Worm (Caenorhabditis elegans): ENCODE data around the gene R08A2.5.

The R08A2.5 gene

ce11 chrV:14689060-14689750 lies 23.2 kb upstream of the R08A2.5 start, which contains the start of gene gasr-8:
TSS of gene gasr-8 (plus strand) at chrV:14689110.
- TF ChIP-seq nhr-85 (tag), result peak; percentile 20
- TF ChIP-seq fkh-8 (tag; optimal IDR thresholded peaks at IDR 0.05), result peak; percentile 54
- TF ChIP-seq efl-1 (optimal IDR thresholded peaks at IDR 0.05), result no peak
- peak in 1 of 2 experiments; percentile 41 for TF ChIP-seq efl-1 (GFP tag; optimal IDR thresholded peaks at IDR 0.05 in 1 of 2)
- no peak for TF ChIP-seq swsn-7 (tag; optimal IDR thresholded peaks at IDR 0.05)
- TF ChIP-seq lin-35 (GFP tag; optimal IDR thresholded peaks at IDR 0.05), result peak in 1 of 2 experiments; percentile 16

DNA sequence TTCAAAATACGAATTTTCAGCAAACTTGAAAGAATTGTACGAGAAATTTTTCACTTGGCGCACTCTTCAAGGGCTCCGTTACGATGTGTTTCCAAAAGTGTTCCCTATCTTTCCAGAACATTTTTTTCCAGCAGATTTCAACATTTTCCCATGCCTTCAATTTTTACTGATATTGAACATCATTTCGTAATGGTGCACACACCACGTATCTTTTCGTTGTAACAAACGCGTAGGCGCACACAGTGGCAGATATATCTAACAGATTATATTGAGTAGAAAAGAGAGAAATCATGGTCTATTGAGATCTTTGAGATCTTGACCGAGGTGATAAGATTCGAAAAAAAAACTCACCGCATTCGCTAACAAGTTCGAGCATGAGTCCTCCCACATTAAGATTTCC lies 16.7 kb upstream of the R08A2.5 start:
- no peak for TF ChIP-seq zag-1 (tag; optimal IDR thresholded peaks at IDR 0.05)
- TF ChIP-seq mep-1 (tag; optimal IDR thresholded peaks at IDR 0.05), result no peak
- peak; percentile 22 for TF ChIP-seq rnt-1 (tag; optimal IDR thresholded peaks at IDR 0.05)
- no peak for TF ChIP-seq tbx-2 (tag; optimal IDR thresholded peaks at IDR 0.05)
- TF ChIP-seq sptf-1 (tag; optimal IDR thresholded peaks at IDR 0.05), result no peak
- no peak for TF ChIP-seq Y116A8C.19 (tag; optimal IDR thresholded peaks at IDR 0.05; ENCODE audit: borderline replicate concordance)
- peak; percentile 71 for TF ChIP-seq pag-3 (tag; optimal IDR thresholded peaks at IDR 0.05; ENCODE audit: borderline replicate concordance, insufficient read depth)

- TF ChIP-seq fkh-8 (tag; optimal IDR thresholded peaks at IDR 0.05) (no peak), nhr-84 (tag; optimal IDR thresholded peaks at IDR 0.05) (no peak), zag-1 (tag; optimal IDR thresholded peaks at IDR 0.05) (no peak), mdl-1 (tag; optimal IDR thresholded peaks at IDR 0.05) (peak in 1 of 2 experiments; percentile 50), ceh-88 (GFP tag; IDR thresholded peaks at IDR 0.05) (no peak), snpc-4 (tag; optimal IDR thresholded peaks at IDR 0.05) (peak; percentile 60), ztf-4 (tag; optimal IDR thresholded peaks at IDR 0.05) (peak; percentile 43), ets-5 (GFP tag; IDR thresholded peaks at IDR 0.05) (no peak), dpl-1 (GFP tag; optimal IDR thresholded peaks at IDR 0.05) (peak; percentile 41 to 62 (median 44)), unc-130 (tag; optimal IDR thresholded peaks at IDR 0.05) (peak; percentile 20), unc-98 (GFP tag; IDR thresholded peaks at IDR 0.05) (no peak), swsn-7 (tag; optimal IDR thresholded peaks at IDR 0.05) (peak; percentile 74), vab-15 (tag; optimal IDR thresholded peaks at IDR 0.05) (no peak), nhr-85 (tag) (peak; percentile 41), fkh-4 (tag; optimal IDR thresholded peaks at IDR 0.05; ENCODE audit: borderline replicate concordance) (no peak), nhr-237 (tag; optimal IDR thresholded peaks at IDR 0.05) (no peak), lin-13 (GFP tag; optimal IDR thresholded peaks at IDR 0.05) (peak; percentile 1), egl-27 (tag; optimal IDR thresholded peaks at IDR 0.05) (peak in 1 of 2 experiments; percentile 42), lin-15B (tag; optimal IDR thresholded peaks at IDR 0.05) (no peak), ceh-82 (tag; optimal IDR thresholded peaks at IDR 0.05) (peak; percentile 33 to 45 (median 38)), aly-2 (tag; optimal IDR thresholded peaks at IDR 0.05) (peak; percentile 5), ces-1 (GFP tag; optimal IDR thresholded peaks at IDR 0.05) (no peak), hlh-4 (tag; optimal IDR thresholded peaks at IDR 0.05) (no peak), nhr-20 (tag; optimal IDR thresholded peaks at IDR 0.05) (peak; percentile 76), rnt-1 (tag; optimal IDR thresholded peaks at IDR 0.05) (peak; percentile 64), pqm-1 (tag; optimal IDR thresholded peaks at IDR 0.05) (no peak), grh-1 (GFP tag; IDR thresholded peaks at IDR 0.05) (no peak), hpl-2 (GFP tag; optimal IDR thresholded peaks at IDR 0.05) (no peak), nhr-12 (tag; optimal IDR thresholded peaks at IDR 0.05) (no peak), C34B4.2 (tag; optimal IDR thresholded peaks at IDR 0.05) (no peak), dsc-1 (tag; optimal IDR thresholded peaks at IDR 0.05) (peak; percentile 68), elt-3 (tag; optimal IDR thresholded peaks at IDR 0.05) (peak in 1 of 6 experiments; percentile 6), skn-1 (tag; optimal IDR thresholded peaks at IDR 0.05) (peak; percentile 47), nhr-19 (GFP tag; conservative IDR thresholded peaks at IDR 0.05) (peak; percentile 62), sptf-1 (tag; optimal IDR thresholded peaks at IDR 0.05) (no peak), egl-13 (tag; optimal IDR thresholded peaks at IDR 0.05) (no peak), mab-9 (GFP tag; IDR thresholded peaks at IDR 0.05) (no peak), C04F5.9 (tag; optimal IDR thresholded peaks at IDR 0.05) (no peak), isw-1 (GFP tag; IDR thresholded peaks at IDR 0.05) (no peak)
These were observed 15.7 kb upstream of the R08A2.5 start, which contains the start of gene unc-112 for ce11 chrV:14696604-14697307. TSS of gene unc-112 (minus strand) at chrV:14696654.
